Fruit fly (Drosophila melanogaster): Measurements from ENCODE around the gene CG11658.

DNA sequence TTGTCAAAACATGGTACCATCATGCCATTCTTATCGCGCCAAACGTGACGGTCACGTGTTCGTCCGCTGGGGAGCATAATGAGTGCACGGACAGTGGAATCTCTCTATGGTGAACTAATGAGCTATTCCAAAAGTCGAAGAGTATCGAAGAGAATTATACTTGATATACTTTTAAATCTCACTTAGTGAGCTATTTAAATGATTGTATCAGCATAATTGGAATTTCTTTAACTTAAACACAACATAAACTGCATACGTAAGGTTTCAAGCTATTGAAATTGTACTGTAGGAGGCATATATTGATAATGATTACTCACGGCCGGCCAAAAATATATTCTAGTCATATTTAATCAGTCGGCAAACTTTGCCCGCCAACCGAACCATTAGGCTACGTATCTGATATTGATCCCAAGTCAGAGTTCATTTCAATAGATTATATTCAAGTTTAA, 13.2 kb upstream of the CG11658 start:
- TF ChIP-seq OdsH (GFP tag; optimal IDR thresholded peaks at IDR 0.05) (peak; percentile 33), CG9705 (GFP tag; optimal IDR thresholded peaks at IDR 0.05) (no peak), dsf (GFP tag; optimal IDR thresholded peaks at IDR 0.05; ENCODE audit: borderline replicate concordance) (no peak), Rel (GFP tag; optimal IDR thresholded peaks at IDR 0.05) (no peak), Rel (tag; optimal IDR thresholded peaks at IDR 0.05) (no peak), Dfd (GFP tag; optimal IDR thresholded peaks at IDR 0.05) (no peak), Hr78 (GFP tag; optimal IDR thresholded peaks at IDR 0.05) (no peak)

Data from whole organism, wandering third instar larva.